Worm (Caenorhabditis elegans) whole organism, late embryonic: ENCODE data around the gene csp-1.

ENCODE experiments used
- T23F11.4 ChIP-seq: fragments of 200-800 bp; sonication (Bioruptor generic); optimal IDR thresholded peaks from 2 replicates; lab custom pipeline; 2018; ENCODE audit warnings: mild to moderate bottlenecking, missing genetic modification characterization, missing compliant biosample characterization
- Y22D7AL.16 ChIP-seq: sonication (generic microtip); optimal IDR thresholded peaks from 2 replicates; lab custom pipeline; 2016; ENCODE audit warnings: missing genetic modification characterization, missing compliant biosample characterization
- ama-1 ChIP-seq: fragments of 150-350 bp; optimal IDR thresholded peaks from 2 replicates; lab custom pipeline; 2014
- ceh-2 ChIP-seq: sonication (generic microtip); optimal IDR thresholded peaks from 2 replicates; lab custom pipeline; 2016; ENCODE audit warnings: missing genotype, missing genetic modification characterization, missing compliant biosample characterization
- fkh-10 ChIP-seq: fragments of 150-350 bp; optimal IDR thresholded peaks from 2 replicates; lab custom pipeline; 2014; ENCODE audit warnings: missing biosample characterization, missing genetic modification reagents, missing genetic modification characterization
- hlh-30 ChIP-seq: sonication (generic microtip); optimal IDR thresholded peaks from 2 replicates; lab custom pipeline; 2017; ENCODE audit warnings: antibody characterized with exemption, missing genetic modification characterization, missing compliant biosample characterization; ENCODE audit not compliant: insufficient read depth
- hlh-6 ChIP-seq: sonication (generic microtip); optimal IDR thresholded peaks from 2 replicates; lab custom pipeline; 2016; ENCODE audit warnings: missing genotype, missing genetic modification characterization, missing compliant biosample characterization
- nfya-1 ChIP-seq: sonication (generic microtip); optimal IDR thresholded peaks from 2 replicates; lab custom pipeline; 2017; ENCODE audit warnings: missing genetic modification characterization, mild to moderate bottlenecking, missing compliant biosample characterization, antibody characterized with exemption, moderate library complexity
- npax-4 ChIP-seq: sonication (generic microtip); optimal IDR thresholded peaks from 2 replicates; lab custom pipeline; 2016; ENCODE audit warnings: missing genetic modification characterization, missing compliant biosample characterization
- ref-2 ChIP-seq: sonication (generic microtip); optimal IDR thresholded peaks from 2 replicates; lab custom pipeline; 2016; ENCODE audit warnings: missing genetic modification characterization, missing compliant biosample characterization
- tbx-2 ChIP-seq: sonication (generic microtip); optimal IDR thresholded peaks from 2 replicates; lab custom pipeline; 2016; ENCODE audit warnings: missing genetic modification characterization, missing compliant biosample characterization

ce11 chrII:13590461-13590860, 10.5 kb upstream of the csp-1 start, which contains the start of gene clec-145:
- TF ChIP-seq hlh-6 (tag; lab: Kevin White, UChicago) (no peak), T23F11.4 (no peak), hlh-30 (tag; lab: Kevin White, UChicago) (no peak), ceh-2 (no peak), tbx-2 (tag; lab: Kevin White, UChicago) (no peak), fkh-10 (no peak), npax-4 (tag; lab: Kevin White, UChicago) (no peak), ref-2 (tag; lab: Kevin White, UChicago) (no peak), nfya-1 (tag; lab: Kevin White, UChicago) (no peak), Y22D7AL.16 (tag; lab: Kevin White, UChicago) (no peak), ama-1 (lab: Kevin White, UChicago) (no peak)
